Worm (Caenorhabditis elegans): ENCODE results near the gene F52E1.3.

- TF ChIP-seq him-1 (tag; optimal IDR thresholded peaks at IDR 0.05) (no peak), W03F9.2 (tag; optimal IDR thresholded peaks at IDR 0.05) (no peak), dao-5 (tag; optimal IDR thresholded peaks at IDR 0.05) (no peak)
Observed at ce11 chrV:8428585-8429414, 34.2 kb downstream of the F52E1.3 start.
